Fruit fly (Drosophila melanogaster): Measurements from ENCODE around the gene SH3PX1.

- TF ChIP-seq CG12605 (GFP tag; IDR thresholded peaks at IDR 0.05), result no peak
- peak; percentile 87; the same call in 2 of the 3 replicates for TF ChIP-seq fd96Ca (GFP tag; IDR thresholded peaks at IDR 0.05)
- peak; percentile 83 for TF ChIP-seq CG17806 (tag; optimal IDR thresholded peaks at IDR 0.05)
- peak; percentile 93 for TF ChIP-seq Pif1A (GFP tag; optimal IDR thresholded peaks at IDR 0.05)
- peak; percentile 94 for TF ChIP-seq CG8301 (tag; optimal IDR thresholded peaks at IDR 0.05)
- TF ChIP-seq EcR (GFP tag; optimal IDR thresholded peaks at IDR 0.05), result no peak
- TF ChIP-seq CG8159 (tag; optimal IDR thresholded peaks at IDR 0.05), result peak; percentile 95
- TF ChIP-seq CG9948 (tag; optimal IDR thresholded peaks at IDR 0.05), result peak; percentile 92
- peak; percentile 56; the same call in 1 of the 2 replicates for TF ChIP-seq rn (GFP tag; IDR thresholded peaks at IDR 0.05)
Observed at dm6 chr3L:9692892-9693551, 20.6 kb downstream of the SH3PX1 start.

Data from whole organism, pupa.